Worm (Caenorhabditis elegans) whole organism, L1 larva: ENCODE results near the gene R04E5.9.

ENCODE experiments used
- C16A3.4 ChIP-seq: fragments of 150-350 bp; optimal IDR thresholded peaks from 2 replicates; lab custom pipeline; 2014; ENCODE audit warnings: missing biosample characterization, missing genetic modification characterization
- F16B12.6 ChIP-seq: fragments of 150-350 bp; optimal IDR thresholded peaks from 2 replicates; lab custom pipeline; 2014; ENCODE audit warnings: missing biosample characterization, missing genetic modification characterization
- aha-1 ChIP-seq: fragments of 150-350 bp; optimal IDR thresholded peaks from 2 replicates; lab custom pipeline; 2014; ENCODE audit warnings: missing biosample characterization, missing genetic modification characterization
- aly-2 ChIP-seq: fragments of 150-350 bp; optimal IDR thresholded peaks from 2 replicates; lab custom pipeline; 2014; ENCODE audit warnings: missing biosample characterization, missing genetic modification characterization
- ama-1 ChIP-seq: fragments of 150-350 bp; optimal IDR thresholded peaks from 2 replicates; lab custom pipeline; 2014
- blmp-1 ChIP-seq: fragments of 150-350 bp; optimal IDR thresholded peaks from 2 replicates; lab custom pipeline; 2014; ENCODE audit warnings: missing biosample characterization, missing genetic modification characterization
- ceh-8 ChIP-seq: fragments of 200-800 bp; sonication (Bioruptor generic); optimal IDR thresholded peaks from 2 replicates; lab custom pipeline; 2018; ENCODE audit warnings: mild to moderate bottlenecking, missing genetic modification characterization, moderate library complexity, missing compliant biosample characterization
- ceh-82 ChIP-seq, 3 experiments: fragments of 150-350 bp in 1 of 3; sonication (generic microtip) in 2 of 3; optimal IDR thresholded peaks; 2 replicates each; lab custom pipeline; 2014 to 2017; ENCODE audit warnings: missing biosample characterization in 3 of 3, missing genetic modification characterization in 3 of 3
- ces-1 ChIP-seq: fragments of 150-350 bp; optimal IDR thresholded peaks from 2 replicates; lab custom pipeline; 2014; ENCODE audit warnings: missing biosample characterization, missing genetic modification reagents, missing genetic modification characterization
- dsc-1 ChIP-seq: sonication (generic microtip); optimal IDR thresholded peaks from 2 replicates; lab custom pipeline; 2016; ENCODE audit warnings: mild to moderate bottlenecking, missing genetic modification characterization, missing compliant biosample characterization
- egl-13 ChIP-seq: sonication (generic microtip); optimal IDR thresholded peaks from 2 replicates; lab custom pipeline; 2016; ENCODE audit warnings: missing genotype, missing genetic modification reagents, missing genetic modification characterization, missing compliant biosample characterization
- egl-27 ChIP-seq, 2 experiments: fragments of 150-350 bp in 1 of 2; sonication (generic microtip); optimal IDR thresholded peaks; 3 replicates each; lab custom pipeline; 2017 to 2018; ENCODE audit warnings: missing biosample characterization in 2 of 2, missing genetic modification characterization in 2 of 2, missing genetic modification reagents in 2 of 2
- elt-2 ChIP-seq: sonication (generic microtip); optimal IDR thresholded peaks from 2 replicates; lab custom pipeline; 2016; ENCODE audit warnings: missing genetic modification characterization, mild to moderate bottlenecking, inconsistent platforms, missing compliant biosample characterization, missing genetic modification reagents
- elt-3 ChIP-seq, 6 experiments: fragments of 150-350 bp in 1 of 6; sonication (generic microtip); optimal IDR thresholded peaks; 2 replicates each; lab custom pipeline; 2017 to 2018; ENCODE audit warnings: missing biosample characterization in 6 of 6, missing genetic modification characterization in 6 of 6, inconsistent platforms in 1 of 6
- ets-5 ChIP-seq: fragments of 200-800 bp; sonication (Bioruptor generic); IDR thresholded peaks from 2 replicates; pipeline ENCODE4 v1.3.6; 2022; ENCODE audit warnings: missing genetic modification characterization, missing compliant biosample characterization
- fkh-10 ChIP-seq: sonication (generic microtip); optimal IDR thresholded peaks from 2 replicates; lab custom pipeline; 2017; ENCODE audit warnings: missing biosample characterization, missing genetic modification reagents, missing genetic modification characterization
- fkh-4 ChIP-seq: sonication (generic microtip); optimal IDR thresholded peaks from 2 replicates; lab custom pipeline; 2016; ENCODE audit warnings: missing compliant biosample characterization, missing genetic modification characterization, borderline replicate concordance
- fkh-8 ChIP-seq: sonication (generic microtip); optimal IDR thresholded peaks from 2 replicates; lab custom pipeline; 2016; ENCODE audit warnings: mild to moderate bottlenecking, missing genetic modification characterization, missing compliant biosample characterization
- hlh-17 ChIP-seq: fragments of 200-800 bp; sonication (Bioruptor generic); optimal IDR thresholded peaks from 2 replicates; lab custom pipeline; 2018; ENCODE audit warnings: missing genetic modification characterization, mild to moderate bottlenecking, missing compliant biosample characterization, moderate library complexity, borderline replicate concordance
- irx-1 ChIP-seq: sonication (generic microtip); optimal IDR thresholded peaks from 2 replicates; lab custom pipeline; 2016; ENCODE audit warnings: missing genetic modification characterization, missing compliant biosample characterization
- isw-1 ChIP-seq: fragments of 200-800 bp; sonication (Bioruptor generic); IDR thresholded peaks from 2 replicates; pipeline ENCODE4 v1.3.6; 2022; ENCODE audit warnings: missing genetic modification characterization, missing compliant biosample characterization
- jun-1 ChIP-seq: fragments of 150-350 bp; optimal IDR thresholded peaks from 2 replicates; lab custom pipeline; 2014; ENCODE audit warnings: missing biosample characterization, missing genetic modification reagents, missing genetic modification characterization
- lin-14 ChIP-seq: fragments of 200-800 bp; sonication (Bioruptor generic); optimal IDR thresholded peaks from 2 replicates; lab custom pipeline; 2018; ENCODE audit warnings: mild to moderate bottlenecking, missing genetic modification characterization, moderate library complexity, missing compliant biosample characterization
- lin-39 ChIP-seq: fragments of 150-350 bp; optimal IDR thresholded peaks from 2 replicates; lab custom pipeline; 2014; ENCODE audit warnings: missing biosample characterization, missing genetic modification reagents, missing genetic modification characterization
- lsy-2 ChIP-seq, 2 experiments: fragments of 150-350 bp; optimal IDR thresholded peaks; 2 replicates each; lab custom pipeline; 2014; ENCODE audit warnings: missing biosample characterization in 2 of 2, missing genetic modification characterization in 2 of 2
- mab-9 ChIP-seq: fragments of 200-800 bp; sonication (Bioruptor generic); IDR thresholded peaks from 2 replicates; pipeline ENCODE4 v1.3.6; 2022; ENCODE audit warnings: missing genetic modification reagents, missing genetic modification characterization, missing compliant biosample characterization
- mep-1 ChIP-seq: fragments of 150-350 bp; optimal IDR thresholded peaks from 2 replicates; lab custom pipeline; 2014; ENCODE audit warnings: missing biosample characterization, missing genetic modification characterization
- nhr-20 ChIP-seq: sonication (generic microtip); optimal IDR thresholded peaks from 2 replicates; lab custom pipeline; 2016; ENCODE audit warnings: mild to moderate bottlenecking, missing genetic modification characterization, missing compliant biosample characterization
- nhr-237 ChIP-seq: fragments of 150-350 bp; optimal IDR thresholded peaks from 2 replicates; lab custom pipeline; 2014; ENCODE audit warnings: missing biosample characterization, missing genetic modification characterization
- nhr-28 ChIP-seq: fragments of 150-350 bp; optimal IDR thresholded peaks from 2 replicates; lab custom pipeline; 2014; ENCODE audit warnings: missing biosample characterization, missing genetic modification characterization
- nhr-47 ChIP-seq: sonication (generic microtip); optimal IDR thresholded peaks from 2 replicates; lab custom pipeline; 2016; ENCODE audit warnings: mild to moderate bottlenecking, missing genetic modification characterization, moderate library complexity, missing compliant biosample characterization
- rnt-1 ChIP-seq: sonication (generic microtip); optimal IDR thresholded peaks from 2 replicates; lab custom pipeline; 2016; ENCODE audit warnings: mild to moderate bottlenecking, missing genetic modification characterization, moderate library complexity, missing compliant biosample characterization
- swsn-7 ChIP-seq: sonication (generic microtip); optimal IDR thresholded peaks from 2 replicates; lab custom pipeline; 2016; ENCODE audit warnings: missing genetic modification characterization, missing compliant biosample characterization
- tlp-1 ChIP-seq: fragments of 150-350 bp; optimal IDR thresholded peaks from 2 replicates; lab custom pipeline; 2014; ENCODE audit warnings: missing biosample characterization, missing genetic modification characterization
- unc-130 ChIP-seq: fragments of 150-350 bp; optimal IDR thresholded peaks from 2 replicates; lab custom pipeline; 2017; ENCODE audit warnings: missing biosample characterization, missing genetic modification characterization, inconsistent platforms
- unc-30 ChIP-seq: sonication (generic microtip); optimal IDR thresholded peaks from 2 replicates; lab custom pipeline; 2017; ENCODE audit warnings: missing biosample characterization, missing genetic modification characterization
- unc-62 ChIP-seq: fragments of 150-350 bp; optimal IDR thresholded peaks from 2 replicates; lab custom pipeline; 2014; ENCODE audit warnings: missing biosample characterization, missing genetic modification reagents, missing genetic modification characterization
- xbp-1 ChIP-seq: sonication (generic microtip); optimal IDR thresholded peaks from 2 replicates; lab custom pipeline; 2016; ENCODE audit warnings: missing genetic modification characterization, missing compliant biosample characterization
- zip-4 ChIP-seq: fragments of 200-800 bp; sonication (Bioruptor generic); optimal IDR thresholded peaks from 2 replicates; lab custom pipeline; 2018; ENCODE audit warnings: mild to moderate bottlenecking, missing genetic modification characterization, moderate library complexity, missing compliant biosample characterization
- ztf-11 ChIP-seq, 2 experiments: sonication (generic microtip); optimal IDR thresholded peaks; 2 replicates each; lab custom pipeline; 2016 to 2017; ENCODE audit warnings: missing genetic modification characterization in 2 of 2, missing biosample characterization in 1 of 2, missing compliant biosample characterization in 1 of 2
- ztf-4 ChIP-seq: fragments of 150-350 bp; optimal IDR thresholded peaks from 2 replicates; lab custom pipeline; 2014; ENCODE audit warnings: missing biosample characterization, missing genetic modification characterization

Gene R04E5.9

ce11 chrX:8835887-8836348 lies 25.0 kb upstream of the R04E5.9 start, which contains the start of gene C28G1.2 (continued):
- TF ChIP-seq ces-1 (no peak), unc-30 (no peak), ets-5 (GFP tag; lab: Robert Waterston, UW) (no peak), elt-2 (tag; lab: Kevin White, UChicago) (peak; percentile 44), mab-9 (peak; percentile 87), fkh-8 (tag; lab: Kevin White, UChicago) (peak; percentile 93), C16A3.4 (peak; percentile 89), nhr-47 (tag; lab: Kevin White, UChicago) (peak; percentile 96), ceh-8 (peak; percentile 92), fkh-4 (tag; lab: Kevin White, UChicago) (peak; percentile 62), unc-130 (tag; lab: Kevin White, UChicago) (peak; percentile 58), mep-1 (tag; lab: Kevin White, UChicago) (peak; percentile 89), dsc-1 (tag; lab: Kevin White, UChicago) (peak; percentile 96), rnt-1 (tag; lab: Kevin White, UChicago) (peak; percentile 90), aha-1 (tag; lab: Kevin White, UChicago) (peak; percentile 63), nhr-20 (tag; lab: Kevin White, UChicago) (peak; percentile 95), isw-1 (GFP tag; lab: Robert Waterston, UW) (peak; percentile 83), swsn-7 (tag; lab: Kevin White, UChicago) (peak; percentile 96), ztf-11 (tag; optimal IDR thresholded peaks at IDR 0.05; lab: Kevin White, UChicago) (peak in 1 of 2 experiments; percentile 76), xbp-1 (tag; lab: Kevin White, UChicago) (peak; percentile 95), fkh-10 (GFP tag; lab: Kevin White, UChicago) (peak; percentile 92), lin-14 (GFP tag; lab: Kevin White, UChicago) (peak; percentile 97), jun-1 (peak; percentile 80), zip-4 (GFP tag; lab: Kevin White, UChicago) (peak; percentile 78), lsy-2 (tag; optimal IDR thresholded peaks at IDR 0.05; lab: Kevin White, UChicago) (peak; percentile 83 to 91), irx-1 (tag; lab: Kevin White, UChicago) (peak; percentile 93), ztf-4 (tag; lab: Kevin White, UChicago) (peak; percentile 87), egl-13 (tag; lab: Kevin White, UChicago) (peak; percentile 89), elt-3 (tag; optimal IDR thresholded peaks at IDR 0.05; lab: Kevin White, UChicago) (peak in 2 of 6 experiments; percentile 34 to 81), blmp-1 (peak; percentile 41), lin-39 (tag; lab: Kevin White, UChicago) (peak; percentile 80), ceh-82 (tag; optimal IDR thresholded peaks at IDR 0.05; lab: Kevin White, UChicago) (peak; percentile 76 to 90 (median 82)), tlp-1 (tag; lab: Kevin White, UChicago) (no peak), nhr-237 (tag; lab: Kevin White, UChicago) (peak; percentile 84), nhr-28 (no peak), egl-27 (tag; optimal IDR thresholded peaks at IDR 0.05; lab: Kevin White, UChicago) (peak; percentile 62), aly-2 (tag; lab: Kevin White, UChicago) (peak; percentile 86), F16B12.6 (tag; lab: Kevin White, UChicago) (peak; percentile 47), unc-62 (GFP tag; lab: Kevin White, UChicago) (no peak), hlh-17 (GFP tag; lab: Kevin White, UChicago) (no peak)

- TF ChIP-seq hlh-17 (GFP tag; lab: Kevin White, UChicago) (no peak), swsn-7 (tag; lab: Kevin White, UChicago) (no peak), ama-1 (lab: Kevin White, UChicago) (no peak), blmp-1 (no peak)
Observed at ce11 chrX:8835405-8835804, 24.5 kb upstream of the R04E5.9 start, which contains the start of gene sec-15. TSS of gene sec-15 (minus strand) at chrX:8835715.
